Fruit fly (Drosophila melanogaster) whole organism, prepupa: ENCODE results near the gene CG14958.

Source experiments
- Blimp-1 ChIP-seq: fragments of 200-800 bp; sonication (Bioruptor generic); optimal IDR thresholded peaks from 3 replicates; lab custom pipeline; 2017; ENCODE audit warnings: missing biosample characterization, missing genetic modification characterization, mild to moderate bottlenecking, moderate library complexity, missing genetic modification reagents
- CG10669 ChIP-seq: fragments of 200-800 bp; sonication (Bioruptor generic); optimal IDR thresholded peaks from 3 replicates; lab custom pipeline; 2018; ENCODE audit warnings: missing biosample characterization, mild to moderate bottlenecking, missing genetic modification characterization, moderate library complexity
- CG15336 ChIP-seq: fragments of 200-800 bp; sonication (Bioruptor generic); IDR thresholded peaks from 2 replicates; pipeline ENCODE4 v1.3.6; 2022; ENCODE audit warnings: missing biosample characterization, missing genetic modification characterization
- CG16779 ChIP-seq: fragments of 200-800 bp; sonication (Bioruptor generic); optimal IDR thresholded peaks from 3 replicates; lab custom pipeline; 2017; ENCODE audit warnings: missing biosample characterization, mild to moderate bottlenecking, missing genetic modification characterization
- CG3032 ChIP-seq: fragments of 200-800 bp; optimal IDR thresholded peaks from 2 replicates; lab custom pipeline; 2019; ENCODE audit warnings: missing biosample characterization, mild to moderate bottlenecking, missing genetic modification characterization, moderate library complexity
- CG31627 ChIP-seq: fragments of 200-800 bp; sonication (Bioruptor generic); optimal IDR thresholded peaks from 3 replicates; lab custom pipeline; 2016; ENCODE audit warnings: missing biosample characterization, missing genetic modification characterization
- CG32006 ChIP-seq: fragments of 200-800 bp; sonication (Bioruptor generic); optimal IDR thresholded peaks from 3 replicates; lab custom pipeline; 2017; ENCODE audit warnings: missing biosample characterization, mild to moderate bottlenecking, missing genetic modification characterization
- CG3919 ChIP-seq: fragments of 200-800 bp; sonication (Bioruptor generic); optimal IDR thresholded peaks from 3 replicates; lab custom pipeline; 2016; ENCODE audit warnings: missing biosample characterization, missing genetic modification characterization
- CG6163 ChIP-seq: fragments of 200-800 bp; sonication (Bioruptor generic); IDR thresholded peaks from 3 replicates; pipeline ENCODE4 v1.3.6; 2022; ENCODE audit warnings: missing biosample characterization, missing genetic modification characterization
- CG6276 ChIP-seq: fragments of 200-800 bp; sonication (Bioruptor generic); optimal IDR thresholded peaks from 2 replicates; lab custom pipeline; 2017; ENCODE audit warnings: missing biosample characterization, mild to moderate bottlenecking, missing genetic modification characterization
- CG6792 ChIP-seq: fragments of 200-800 bp; sonication (Bioruptor generic); optimal IDR thresholded peaks from 3 replicates; lab custom pipeline; 2016; ENCODE audit warnings: missing biosample characterization, missing genetic modification characterization
- CG6808 ChIP-seq: fragments of 200-800 bp; sonication (Bioruptor generic); optimal IDR thresholded peaks from 3 replicates; lab custom pipeline; 2017; ENCODE audit warnings: missing biosample characterization, missing genetic modification characterization, mild to moderate bottlenecking, moderate library complexity, missing genetic modification reagents
- CG7368 ChIP-seq: fragments of 200-800 bp; sonication (Bioruptor generic); optimal IDR thresholded peaks from 3 replicates; lab custom pipeline; 2016; ENCODE audit warnings: missing biosample characterization, missing genetic modification characterization
- CG8119 ChIP-seq: fragments of 200-800 bp; sonication (Bioruptor generic); IDR thresholded peaks from 3 replicates; pipeline ENCODE4 v1.3.6; 2022; ENCODE audit warnings: missing biosample characterization, missing genetic modification characterization
- CG8319 ChIP-seq: fragments of 200-800 bp; sonication (Bioruptor generic); optimal IDR thresholded peaks from 3 replicates; lab custom pipeline; 2016; ENCODE audit warnings: missing biosample characterization, missing genetic modification characterization
- CG8632 ChIP-seq: fragments of 200-800 bp; sonication (Bioruptor generic); optimal IDR thresholded peaks from 3 replicates; lab custom pipeline; 2016; ENCODE audit warnings: missing biosample characterization, missing genetic modification characterization
- Eip78C ChIP-seq: fragments of 200-800 bp; sonication (Bioruptor generic); peaks from one replicate; lab custom pipeline; 2016; ENCODE audit warnings: missing biosample characterization, missing genetic modification characterization
- Eip93F ChIP-seq: fragments of 200-800 bp; sonication (Bioruptor generic); optimal IDR thresholded peaks from 2 replicates; lab custom pipeline; 2016; ENCODE audit warnings: missing biosample characterization, mild to moderate bottlenecking, missing genetic modification characterization
- Ets96B ChIP-seq: fragments of 200-800 bp; optimal IDR thresholded peaks from 2 replicates; lab custom pipeline; 2019; ENCODE audit warnings: missing biosample characterization, mild to moderate bottlenecking, missing genetic modification characterization, moderate library complexity
- Gug ChIP-seq: fragments of 200-800 bp; sonication (Bioruptor generic); IDR thresholded peaks from 2 replicates; pipeline ENCODE4 v1.3.6; 2022; ENCODE audit warnings: missing biosample characterization, missing genetic modification characterization
- Hr38 ChIP-seq: sonication (Bioruptor generic); optimal IDR thresholded peaks from 2 replicates; lab custom pipeline; 2016; ENCODE audit warnings: missing biosample characterization, missing genetic modification characterization
- Hr39 ChIP-seq: fragments of 200-800 bp; sonication (Bioruptor generic); optimal IDR thresholded peaks from 2 replicates; lab custom pipeline; 2016; ENCODE audit warnings: missing biosample characterization, missing genetic modification characterization
- Hr4 ChIP-seq: fragments of 200-800 bp; sonication (Bioruptor generic); optimal IDR thresholded peaks from 3 replicates; lab custom pipeline; 2016; ENCODE audit warnings: missing biosample characterization, missing genetic modification characterization
- Lpt ChIP-seq: fragments of 200-800 bp; sonication (Bioruptor generic); optimal IDR thresholded peaks from 3 replicates; lab custom pipeline; 2016; ENCODE audit warnings: missing biosample characterization, missing genetic modification characterization
- Met ChIP-seq: fragments of 200-800 bp; sonication (Bioruptor generic); optimal IDR thresholded peaks from 3 replicates; lab custom pipeline; 2016; ENCODE audit warnings: missing biosample characterization, missing genetic modification characterization
- OdsH ChIP-seq: fragments of 200-800 bp; sonication (Bioruptor generic); optimal IDR thresholded peaks from 3 replicates; lab custom pipeline; 2016; ENCODE audit warnings: missing biosample characterization, missing genetic modification characterization
- Sox14 ChIP-seq: fragments of 200-800 bp; sonication (Bioruptor generic); optimal IDR thresholded peaks from 3 replicates; lab custom pipeline; 2016; ENCODE audit warnings: missing biosample characterization, missing genetic modification characterization
- Sox15 ChIP-seq: fragments of 200-800 bp; sonication (Bioruptor generic); optimal IDR thresholded peaks from 3 replicates; lab custom pipeline; 2016; ENCODE audit warnings: missing biosample characterization, missing genetic modification characterization
- achi ChIP-seq: fragments of 200-800 bp; sonication (Bioruptor generic); optimal IDR thresholded peaks from 3 replicates; lab custom pipeline; 2016; ENCODE audit warnings: missing biosample characterization, missing genetic modification characterization
- acj6 ChIP-seq: fragments of 200-800 bp; sonication (Bioruptor generic); optimal IDR thresholded peaks from 3 replicates; lab custom pipeline; 2016; ENCODE audit warnings: missing biosample characterization, missing genetic modification characterization
- cyc ChIP-seq: fragments of 200-800 bp; sonication (Bioruptor generic); optimal IDR thresholded peaks from 3 replicates; lab custom pipeline; 2016; ENCODE audit warnings: missing biosample characterization, missing genetic modification characterization
- dsx ChIP-seq: fragments of 200-800 bp; optimal IDR thresholded peaks from 3 replicates; lab custom pipeline; 2019; ENCODE audit warnings: missing biosample characterization, mild to moderate bottlenecking, missing genetic modification characterization, moderate library complexity; ENCODE audit not compliant: poor library complexity, severe bottlenecking
- eg ChIP-seq: fragments of 200-800 bp; sonication (Bioruptor generic); IDR thresholded peaks from 3 replicates; pipeline ENCODE4 v1.3.6; 2022; ENCODE audit warnings: missing biosample characterization, missing genetic modification characterization
- esn ChIP-seq: fragments of 200-800 bp; sonication (Bioruptor generic); optimal IDR thresholded peaks from 2 replicates; lab custom pipeline; 2016; ENCODE audit warnings: missing biosample characterization, mild to moderate bottlenecking, missing genetic modification characterization, moderate library complexity
- fd59A ChIP-seq: fragments of 200-800 bp; sonication (Bioruptor generic); optimal IDR thresholded peaks from 2 replicates; lab custom pipeline; 2017; ENCODE audit warnings: missing biosample characterization, mild to moderate bottlenecking, missing genetic modification characterization, missing genetic modification reagents
- fd85E ChIP-seq: fragments of 200-800 bp; sonication (Bioruptor generic); optimal IDR thresholded peaks from 3 replicates; lab custom pipeline; 2016; ENCODE audit warnings: missing biosample characterization, missing genetic modification characterization
- fkh ChIP-seq: fragments of 200-800 bp; sonication (Bioruptor generic); optimal IDR thresholded peaks from 3 replicates; lab custom pipeline; 2017; ENCODE audit warnings: missing biosample characterization, mild to moderate bottlenecking, missing genetic modification characterization, moderate library complexity
- net ChIP-seq: fragments of 200-800 bp; sonication (Bioruptor generic); optimal IDR thresholded peaks from 3 replicates; lab custom pipeline; 2016; ENCODE audit warnings: missing biosample characterization, missing genetic modification characterization
- pdm3 ChIP-seq: fragments of 200-800 bp; sonication (Bioruptor generic); optimal IDR thresholded peaks from 3 replicates; lab custom pipeline; 2016; ENCODE audit warnings: missing biosample characterization, missing genetic modification characterization
- salr ChIP-seq, 2 experiments: fragments of 200-800 bp; sonication (Bioruptor generic); optimal IDR thresholded peaks; 3 replicates each; lab custom pipeline; 2016 to 2018; ENCODE audit warnings: missing biosample characterization in 2 of 2, missing genetic modification characterization in 2 of 2, mild to moderate bottlenecking in 1 of 2
- ss ChIP-seq, 2 experiments: fragments of 200-800 bp; sonication (Bioruptor generic); optimal IDR thresholded peaks; 2 replicates in 1 of 2; 3 replicates in 1 of 2; lab custom pipeline; 2017 to 2018; ENCODE audit warnings: mild to moderate bottlenecking in 2 of 2, missing biosample characterization in 2 of 2, missing genetic modification characterization in 2 of 2, moderate library complexity in 1 of 2
- svp ChIP-seq: fragments of 200-800 bp; sonication (Bioruptor generic); peaks from one replicate; lab custom pipeline; 2016; ENCODE audit warnings: missing biosample characterization, missing genetic modification characterization
- topi ChIP-seq: fragments of 200-800 bp; sonication (Bioruptor generic); optimal IDR thresholded peaks from 3 replicates; lab custom pipeline; 2016; ENCODE audit warnings: missing biosample characterization, missing genetic modification characterization
- vri ChIP-seq: fragments of 200-800 bp; sonication (Bioruptor generic); optimal IDR thresholded peaks from 3 replicates; lab custom pipeline; 2016; ENCODE audit warnings: missing biosample characterization, mild to moderate bottlenecking, missing genetic modification characterization

The CG14958 gene

DNA sequence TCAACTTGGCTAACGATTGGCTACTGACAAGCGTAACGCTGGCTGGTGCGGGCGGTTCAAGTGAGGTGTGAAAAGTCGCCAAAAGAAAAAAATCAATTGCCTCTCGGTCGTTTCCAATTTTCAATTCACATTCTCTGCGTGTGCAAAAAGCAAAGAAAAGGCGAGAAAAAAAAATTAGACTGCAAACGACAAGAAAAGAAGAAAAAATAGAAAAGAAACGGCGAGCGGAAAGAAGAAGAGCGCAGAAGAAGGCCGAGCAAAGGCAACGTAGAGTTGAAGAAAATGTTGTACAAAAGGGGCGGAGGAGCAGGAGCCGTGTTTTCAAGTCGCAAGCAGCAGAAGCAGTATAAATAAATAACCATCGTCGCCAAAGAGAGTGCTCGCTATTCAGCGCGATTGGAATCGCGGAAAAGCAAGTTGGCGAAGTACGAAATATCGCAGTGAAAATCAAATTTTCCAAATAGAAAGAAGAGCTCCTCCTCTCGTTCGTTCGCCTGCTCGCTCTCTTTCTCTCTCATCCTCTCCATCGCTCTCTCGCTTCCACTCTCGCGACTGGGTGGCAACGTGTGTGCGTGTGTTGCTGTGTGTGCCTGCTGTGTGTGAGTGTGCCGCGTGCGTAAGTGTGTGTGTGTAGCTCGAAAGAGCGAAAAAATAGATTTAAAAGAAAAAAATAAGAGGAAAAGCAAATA, 36.1 kb downstream of the CG14958 start (continued):
- peak in 1 of 2 experiments; percentile 27 for TF ChIP-seq salr (GFP tag; optimal IDR thresholded peaks at IDR 0.05; lab: Kevin White, UChicago)
- no peak for TF ChIP-seq svp
- TF ChIP-seq Hr38 (GFP tag; lab: Kevin White, UChicago), result no peak
- no peak for TF ChIP-seq CG7368 (GFP tag; lab: Kevin White, UChicago)
- TF ChIP-seq ss (GFP tag; optimal IDR thresholded peaks at IDR 0.05; lab: Kevin White, UChicago), result peak in 1 of 2 experiments; percentile 79
- no peak for TF ChIP-seq Hr39 (GFP tag; lab: Kevin White, UChicago)
- no peak for TF ChIP-seq CG10669 (GFP tag; lab: Kevin White, UChicago)
- TF ChIP-seq fd59A (GFP tag; lab: Kevin White, UChicago), result no peak
- TF ChIP-seq eg (GFP tag; lab: Robert Waterston, UW), result peak; percentile 59
- TF ChIP-seq pdm3 (GFP tag; lab: Kevin White, UChicago), result no peak
- TF ChIP-seq achi (GFP tag; lab: Kevin White, UChicago), result no peak
- peak; percentile 40; the same call in 2 of the 3 replicates for TF ChIP-seq CG8119 (GFP tag; lab: Robert Waterston, UW)
- TF ChIP-seq CG3919, result no peak
- TF ChIP-seq acj6, result no peak
- TF ChIP-seq CG32006 (GFP tag; lab: Kevin White, UChicago), result peak; percentile 37
- TF ChIP-seq esn (GFP tag; lab: Kevin White, UChicago), result peak; percentile 5
- TF ChIP-seq CG15336, result peak; percentile 45
- peak; percentile 59 for TF ChIP-seq CG6276 (GFP tag; lab: Kevin White, UChicago)
- peak; percentile 21 for TF ChIP-seq CG6792
- TF ChIP-seq Ets96B (tag; lab: Kevin White, UChicago), result peak; percentile 57
- TF ChIP-seq CG16779 (tag; lab: Kevin White, UChicago), result peak; percentile 82
- no peak for TF ChIP-seq Eip93F (GFP tag; lab: Kevin White, UChicago)

DNA sequence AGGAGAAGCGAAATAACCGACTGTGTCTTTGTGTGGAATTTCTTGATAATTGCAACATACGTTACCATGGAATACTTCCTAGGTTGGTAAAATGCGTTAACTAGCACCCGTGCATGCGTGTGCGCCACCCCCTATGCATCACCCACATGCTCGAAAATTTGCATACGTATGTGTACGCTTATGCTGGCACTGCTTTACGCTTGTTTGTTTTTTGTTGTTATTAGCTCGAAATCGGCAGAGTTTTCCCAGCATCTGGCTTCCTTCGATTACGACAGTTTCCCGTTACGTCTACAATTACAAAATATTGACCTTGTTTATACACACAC, 36.6 kb downstream of the CG14958 start:
- TF ChIP-seq Sox14 (GFP tag; lab: Kevin White, UChicago) (no peak), cyc (no peak), Hr4 (no peak), Eip78C (no peak), CG16779 (tag; lab: Kevin White, UChicago) (no peak), Sox15 (GFP tag; lab: Kevin White, UChicago) (no peak)
- TF ChIP-seq, all 60 proteins: peak for 0

DNA sequence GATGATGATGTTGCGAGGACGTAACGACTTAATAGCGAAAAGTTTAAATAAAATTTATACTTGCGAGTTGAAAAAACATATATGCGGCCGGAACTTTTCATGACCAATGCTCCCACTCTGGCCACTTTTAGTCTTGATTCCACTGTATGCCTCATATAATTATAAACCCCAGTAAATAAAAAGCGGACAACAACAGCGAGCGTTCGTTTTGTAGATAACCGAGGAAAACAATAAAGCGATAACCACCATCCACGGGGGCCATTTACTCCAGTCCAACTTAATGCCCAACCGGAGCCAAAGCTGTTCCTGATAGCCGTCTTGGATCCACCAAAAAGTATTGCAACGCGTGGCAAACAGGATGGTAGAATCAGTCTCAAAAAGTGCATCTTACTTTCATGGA, 46.5 kb downstream of the CG14958 start:
- TF ChIP-seq CG15336, result no peak
- no peak for TF ChIP-seq esn (GFP tag; lab: Kevin White, UChicago)
- no peak for TF ChIP-seq Gug
- TF ChIP-seq ss (GFP tag; optimal IDR thresholded peaks at IDR 0.05; lab: Kevin White, UChicago), result no peak
- TF ChIP-seq Hr38 (GFP tag; lab: Kevin White, UChicago), result no peak
- TF ChIP-seq dsx (GFP tag; lab: Kevin White, UChicago), result no peak
- TF ChIP-seq CG8319, result no peak
- TF ChIP-seq vri (GFP tag; lab: Kevin White, UChicago), result peak; percentile 23
- TF ChIP-seq CG6276 (GFP tag; lab: Kevin White, UChicago), result no peak
- peak; percentile 50; the same call in 1 of the 3 replicates for TF ChIP-seq CG6163 (GFP tag; lab: Robert Waterston, UW)

- no peak for TF ChIP-seq Met (GFP tag; lab: Kevin White, UChicago)
- TF ChIP-seq net (GFP tag; lab: Kevin White, UChicago), result no peak
- no peak for TF ChIP-seq fd59A (GFP tag; lab: Kevin White, UChicago)
- TF ChIP-seq topi (GFP tag; lab: Kevin White, UChicago), result no peak
- TF ChIP-seq CG6808, result peak; percentile 100
- TF ChIP-seq svp, result peak; percentile 93
- TF ChIP-seq fd85E (GFP tag; lab: Kevin White, UChicago), result no peak
- TF ChIP-seq CG7368 (GFP tag; lab: Kevin White, UChicago), result no peak
- TF ChIP-seq CG3032 (tag; lab: Kevin White, UChicago), result no peak
- peak; percentile 43 for TF ChIP-seq fkh (GFP tag; lab: Kevin White, UChicago)
- TF ChIP-seq CG8632, result no peak
- TF ChIP-seq Lpt (GFP tag; lab: Kevin White, UChicago), result no peak
- TF ChIP-seq OdsH (GFP tag; lab: Kevin White, UChicago), result no peak
- TF ChIP-seq CG31627 (GFP tag; lab: Kevin White, UChicago), result peak; percentile 35
- TF ChIP-seq CG3919, result no peak
- TF ChIP-seq eg (GFP tag; lab: Robert Waterston, UW), result no peak
- TF ChIP-seq Blimp-1, result no peak
- TF ChIP-seq ss (GFP tag; optimal IDR thresholded peaks at IDR 0.05; lab: Kevin White, UChicago), result peak in 1 of 2 experiments; percentile 48
Measured at dm6 chr3L:3239033-3239752, 49.4 kb downstream of the CG14958 start, which contains the start of gene CG17746. Gene CG17746 (minus strand): TSS chr3L:3239578.
